Fruit fly (Drosophila melanogaster) whole organism, embryonic: Measurements from ENCODE around the gene CG17224.

ENCODE experiments used
- CG11560 ChIP-seq: fragments of 200-800 bp; sonication (Bioruptor generic); IDR thresholded peaks from 3 replicates; pipeline ENCODE4 v1.3.6; 2022; ENCODE audit warnings: missing biosample characterization, missing genetic modification characterization
- CG11696 ChIP-seq: fragments of 200-800 bp; sonication (Bioruptor generic); IDR thresholded peaks from 2 replicates; pipeline ENCODE4 v1.3.6; 2022; ENCODE audit warnings: missing biosample characterization, missing genetic modification characterization
- CG12236 ChIP-seq: fragments of 200-800 bp; sonication (Bioruptor generic); optimal IDR thresholded peaks from 2 replicates; lab custom pipeline; 2016; ENCODE audit warnings: missing biosample characterization, missing genetic modification characterization
- CG1233 ChIP-seq: fragments of 200-800 bp; sonication (Bioruptor generic); optimal IDR thresholded peaks from 4 replicates; lab custom pipeline; 2018; ENCODE audit warnings: missing biosample characterization, mild to moderate bottlenecking, missing genetic modification characterization
- CG14441 ChIP-seq: fragments of 200-800 bp; sonication (Bioruptor generic); IDR thresholded peaks from 2 replicates; pipeline ENCODE4 v1.3.6; 2022; ENCODE audit warnings: missing biosample characterization, missing genetic modification characterization
- CG16813 ChIP-seq: fragments of 200-800 bp; sonication (Bioruptor generic); IDR thresholded peaks from 3 replicates; pipeline ENCODE4 v1.3.6; 2022; ENCODE audit warnings: missing biosample characterization, missing genetic modification characterization; ENCODE audit not compliant: partially characterized antibody
- CG18011 ChIP-seq: fragments of 200-800 bp; sonication (Bioruptor generic); optimal IDR thresholded peaks from 2 replicates; lab custom pipeline; 2017; ENCODE audit warnings: missing biosample characterization, missing genetic modification characterization, mild to moderate bottlenecking, moderate library complexity, missing genotype
- CG34224 ChIP-seq: fragments of 200-800 bp; sonication (Bioruptor generic); IDR thresholded peaks from 3 replicates; pipeline ENCODE4 v1.3.6; 2022; ENCODE audit warnings: missing biosample characterization, missing genetic modification characterization; ENCODE audit not compliant: partially characterized antibody
- CG3847 ChIP-seq: fragments of 200-800 bp; sonication (Bioruptor generic); IDR thresholded peaks from 2 replicates; pipeline ENCODE4 v1.3.6; 2022; ENCODE audit warnings: missing biosample characterization, missing genetic modification characterization
- CG4328 ChIP-seq: fragments of 200-800 bp; sonication (Bioruptor generic); optimal IDR thresholded peaks from 3 replicates; lab custom pipeline; 2017; ENCODE audit warnings: missing biosample characterization, missing genetic modification reagents, missing genetic modification characterization
- CG4404 ChIP-seq: fragments of 200-800 bp; sonication (Bioruptor generic); IDR thresholded peaks from 2 replicates; pipeline ENCODE4 v1.3.6; 2022; ENCODE audit warnings: missing biosample characterization, missing genetic modification characterization
- CG5953 ChIP-seq: fragments of 200-800 bp; sonication (Bioruptor generic); IDR thresholded peaks from 2 replicates; pipeline ENCODE4 v1.3.6; 2022; ENCODE audit warnings: missing biosample characterization, missing genetic modification characterization
- CG6813 ChIP-seq: fragments of 200-800 bp; sonication (Bioruptor generic); optimal IDR thresholded peaks from 2 replicates; lab custom pipeline; 2017; ENCODE audit warnings: missing biosample characterization, missing genetic modification characterization, mild to moderate bottlenecking, moderate library complexity, missing genetic modification reagents
- CG8924 ChIP-seq: fragments of 200-800 bp; optimal IDR thresholded peaks from 3 replicates; lab custom pipeline; 2019; ENCODE audit warnings: missing biosample characterization, mild to moderate bottlenecking, missing genetic modification characterization, moderate library complexity
- CG9817 ChIP-seq: fragments of 200-800 bp; sonication (Bioruptor generic); optimal IDR thresholded peaks from 2 replicates; lab custom pipeline; 2018; ENCODE audit warnings: missing biosample characterization, mild to moderate bottlenecking, missing genetic modification characterization, moderate library complexity
- D19A ChIP-seq: fragments of 200-800 bp; optimal IDR thresholded peaks from 3 replicates; lab custom pipeline; 2019; ENCODE audit warnings: missing biosample characterization, mild to moderate bottlenecking, missing genetic modification characterization, moderate library complexity
- D19B ChIP-seq: fragments of 200-800 bp; sonication (Bioruptor generic); optimal IDR thresholded peaks from 2 replicates; lab custom pipeline; 2017; ENCODE audit warnings: missing biosample characterization, mild to moderate bottlenecking, missing genetic modification characterization
- Dbx ChIP-seq: fragments of 200-800 bp; sonication (Bioruptor generic); IDR thresholded peaks from 3 replicates; pipeline ENCODE4 v1.3.6; 2022; ENCODE audit warnings: missing biosample characterization, missing genetic modification characterization
- ERR ChIP-seq: fragments of 200-800 bp; sonication (Bioruptor generic); optimal IDR thresholded peaks from 2 replicates; lab custom pipeline; 2016; ENCODE audit warnings: missing biosample characterization, missing genetic modification characterization
- Fer2 ChIP-seq: fragments of 200-800 bp; sonication (Bioruptor generic); optimal IDR thresholded peaks from 2 replicates; lab custom pipeline; 2018; ENCODE audit warnings: missing biosample characterization, mild to moderate bottlenecking, missing genetic modification characterization, moderate library complexity
- GATAe ChIP-seq: fragments of 200-800 bp; sonication (Bioruptor generic); conservative IDR thresholded peaks from 2 replicates; pipeline ENCODE4 v1.3.6; 2022; ENCODE audit warnings: missing biosample characterization, missing genetic modification characterization
- HLHmδ ChIP-seq: fragments of 200-800 bp; sonication (Bioruptor generic); optimal IDR thresholded peaks from 2 replicates; lab custom pipeline; 2018; ENCODE audit warnings: missing biosample characterization, mild to moderate bottlenecking, missing genetic modification characterization, moderate library complexity
- Hey ChIP-seq: fragments of 200-800 bp; sonication (Bioruptor generic); optimal IDR thresholded peaks from 3 replicates; lab custom pipeline; 2018; ENCODE audit warnings: missing biosample characterization, mild to moderate bottlenecking, missing genetic modification characterization
- Hr3 ChIP-seq: fragments of 200-800 bp; sonication (Bioruptor generic); optimal IDR thresholded peaks from 3 replicates; lab custom pipeline; 2016; ENCODE audit warnings: missing biosample characterization, missing genetic modification characterization
- Lhr ChIP-seq: fragments of 200-800 bp; sonication (Bioruptor generic); optimal IDR thresholded peaks from 3 replicates; lab custom pipeline; 2017; ENCODE audit warnings: mild to moderate bottlenecking, missing biosample characterization, missing genetic modification reagents, missing genetic modification characterization
- Lpt ChIP-seq: fragments of >200 bp; optimal IDR thresholded peaks from 2 replicates; lab custom pipeline; 2018; ENCODE audit warnings: missing biosample characterization, missing genetic modification characterization
- MTF-1 ChIP-seq: fragments of 200-800 bp; sonication (Bioruptor generic); optimal IDR thresholded peaks from 2 replicates; lab custom pipeline; 2018; ENCODE audit warnings: missing biosample characterization, mild to moderate bottlenecking, missing genetic modification characterization, borderline replicate concordance
- Mad ChIP-seq: fragments of 200-800 bp; sonication (Bioruptor generic); optimal IDR thresholded peaks from 2 replicates; lab custom pipeline; 2016; ENCODE audit warnings: missing biosample characterization, missing genetic modification characterization
- Myb ChIP-seq: fragments of 200-800 bp; sonication (Bioruptor generic); optimal IDR thresholded peaks from 2 replicates; lab custom pipeline; 2016; ENCODE audit warnings: missing biosample characterization, missing genetic modification characterization
- Oli ChIP-seq: fragments of 200-800 bp; sonication (Bioruptor generic); optimal IDR thresholded peaks from 2 replicates; lab custom pipeline; 2018; ENCODE audit warnings: missing biosample characterization, mild to moderate bottlenecking, missing genetic modification characterization, moderate library complexity
- Pdp1 ChIP-seq, 2 experiments: fragments of 200-800 bp; sonication (Bioruptor generic); optimal IDR thresholded peaks; 3 replicates each; lab custom pipeline; 2016; ENCODE audit warnings: missing biosample characterization in 2 of 2, missing genetic modification characterization in 2 of 2, mild to moderate bottlenecking in 1 of 2, moderate library complexity in 1 of 2
- Sry-δ ChIP-seq: fragments of 200-800 bp; sonication (Bioruptor generic); optimal IDR thresholded peaks from 2 replicates; lab custom pipeline; 2016; ENCODE audit warnings: missing biosample characterization, missing genetic modification characterization
- ap ChIP-seq: fragments of 200-800 bp; sonication (Bioruptor generic); IDR thresholded peaks from 2 replicates; pipeline ENCODE4 v1.3.6; 2022; ENCODE audit warnings: missing biosample characterization, missing genetic modification characterization
- bowl ChIP-seq: fragments of 200-800 bp; sonication (Bioruptor generic); IDR thresholded peaks from 2 replicates; pipeline ENCODE4 v1.3.6; 2022; ENCODE audit warnings: missing biosample characterization, missing genetic modification characterization
- ci ChIP-seq: fragments of 200-800 bp; sonication (Bioruptor generic); IDR thresholded peaks from 3 replicates; pipeline ENCODE4 v1.3.6; 2022; ENCODE audit warnings: missing biosample characterization, missing genetic modification characterization
- dysf ChIP-seq: fragments of 200-800 bp; sonication (Bioruptor generic); IDR thresholded peaks from 3 replicates; pipeline ENCODE4 v1.3.6; 2022; ENCODE audit warnings: missing biosample characterization, missing genetic modification characterization
- ems ChIP-seq: fragments of 200-800 bp; sonication (Bioruptor generic); optimal IDR thresholded peaks from 3 replicates; lab custom pipeline; 2016; ENCODE audit warnings: missing biosample characterization, missing genetic modification characterization
- eve ChIP-seq, 2 experiments: fragments of >200 bp; optimal IDR thresholded peaks; 2 replicates each; lab custom pipeline; 2017; ENCODE audit warnings: missing biosample characterization in 2 of 2, missing genetic modification characterization in 2 of 2
- ewg ChIP-seq: fragments of 200-800 bp; sonication (Bioruptor generic); optimal IDR thresholded peaks from 3 replicates; lab custom pipeline; 2017; ENCODE audit warnings: mild to moderate bottlenecking, missing biosample characterization, missing genetic modification reagents, missing genetic modification characterization
- hth ChIP-seq: fragments of >200 bp; optimal IDR thresholded peaks from 2 replicates; lab custom pipeline; 2017; ENCODE audit warnings: inconsistent platforms
- nau ChIP-seq: fragments of 200-800 bp; sonication (Bioruptor generic); optimal IDR thresholded peaks from 3 replicates; lab custom pipeline; 2017; ENCODE audit warnings: missing biosample characterization, mild to moderate bottlenecking, missing genetic modification characterization, missing genetic modification reagents
- nerfin-2 ChIP-seq: fragments of 200-800 bp; sonication (Bioruptor generic); IDR thresholded peaks from 2 replicates; pipeline ENCODE4 v1.3.6; 2022; ENCODE audit warnings: missing biosample characterization, missing genetic modification characterization; ENCODE audit not compliant: partially characterized antibody
- pho ChIP-seq: fragments of 200-800 bp; sonication (Bioruptor generic); optimal IDR thresholded peaks from 2 replicates; lab custom pipeline; 2016; ENCODE audit warnings: missing biosample characterization, missing genetic modification characterization
- pros ChIP-seq: fragments of 200-800 bp; sonication (Bioruptor generic); optimal IDR thresholded peaks from 3 replicates; lab custom pipeline; 2019; ENCODE audit warnings: missing biosample characterization, mild to moderate bottlenecking, missing genetic modification characterization, moderate library complexity
- psq ChIP-seq: fragments of 200-800 bp; sonication (Bioruptor generic); optimal IDR thresholded peaks from 2 replicates; lab custom pipeline; 2017; ENCODE audit warnings: missing biosample characterization, missing genetic modification characterization
- sens-2 ChIP-seq: fragments of 200-800 bp; sonication (Bioruptor generic); IDR thresholded peaks from 2 replicates; pipeline ENCODE4 v1.3.6; 2022; ENCODE audit warnings: missing biosample characterization, missing genetic modification characterization
- shn ChIP-seq: fragments of 200-800 bp; sonication (Bioruptor generic); optimal IDR thresholded peaks from 3 replicates; lab custom pipeline; 2016; ENCODE audit warnings: missing biosample characterization, missing genetic modification characterization
- sob ChIP-seq: fragments of 200-800 bp; sonication (Bioruptor generic); IDR thresholded peaks from 2 replicates; pipeline ENCODE4 v1.3.6; 2022; ENCODE audit warnings: missing biosample characterization, missing genetic modification characterization
- sug ChIP-seq: fragments of 200-800 bp; optimal IDR thresholded peaks from 2 replicates; lab custom pipeline; 2019; ENCODE audit warnings: missing biosample characterization, mild to moderate bottlenecking, missing genetic modification characterization, moderate library complexity
- wor ChIP-seq: fragments of 200-800 bp; sonication (Bioruptor generic); IDR thresholded peaks from 2 replicates; pipeline ENCODE4 v1.3.6; 2022; ENCODE audit warnings: missing biosample characterization, missing genetic modification characterization
- z ChIP-seq: fragments of 200-800 bp; sonication (Bioruptor generic); IDR thresholded peaks from 3 replicates; pipeline ENCODE4 v1.3.6; 2022; ENCODE audit warnings: missing biosample characterization, missing genetic modification characterization

The CG17224 gene

DNA sequence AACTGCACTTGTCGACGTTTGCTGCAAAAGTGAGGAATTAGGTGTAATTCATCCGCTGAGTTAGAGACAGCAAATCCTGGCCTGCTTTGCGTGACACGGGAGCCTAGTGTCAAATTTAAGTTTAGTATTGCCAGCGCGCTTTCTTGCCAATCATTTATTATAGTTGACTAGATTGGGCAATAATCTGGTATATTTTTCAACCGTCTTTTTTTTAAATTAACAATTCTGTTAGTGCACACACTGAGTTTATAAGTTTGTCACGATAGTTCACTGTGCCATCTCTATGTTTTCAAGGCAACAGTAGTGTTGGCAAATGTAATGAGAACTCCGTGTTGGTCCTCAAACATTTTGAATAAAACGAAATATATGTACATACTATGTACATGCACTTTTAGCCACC, 41.3 kb downstream of the CG17224 start, which contains the start of the genes CG9641 and CG3165 (continued):
- peak; percentile 79 for TF ChIP-seq sob (GFP tag; lab: Robert Waterston, UW)
- peak; percentile 85 for TF ChIP-seq ERR
- peak; percentile 75 for TF ChIP-seq CG14441
- TF ChIP-seq pho (GFP tag; lab: Kevin White, UChicago) = peak; percentile 83
- no peak for TF ChIP-seq Lhr (GFP tag; lab: Kevin White, UChicago)
- TF ChIP-seq CG34224 = peak; percentile 98
- peak; percentile 74 for TF ChIP-seq CG12236 (GFP tag; lab: Kevin White, UChicago)
- TF ChIP-seq Lpt (GFP tag; lab: Kevin White, UChicago) = no peak
- peak; percentile 84 for TF ChIP-seq dysf (GFP tag; lab: Robert Waterston, UW)
- peak; percentile 57; the same call in 1 of the 2 replicates for TF ChIP-seq wor (GFP tag; lab: Robert Waterston, UW)
- peak; percentile 88 for TF ChIP-seq Mad
- peak; percentile 48 for TF ChIP-seq CG18011
- TF ChIP-seq shn = peak; percentile 86
- TF ChIP-seq D19A (tag; lab: Kevin White, UChicago) = no peak
- peak; percentile 88 to 90 for TF ChIP-seq Pdp1 (GFP tag; optimal IDR thresholded peaks at IDR 0.05; lab: Kevin White, UChicago)
- no peak for TF ChIP-seq pros (GFP tag; lab: Kevin White, UChicago)
- 0 out of 2 replicates have a peak, but pooled peaks have one; percentile 37 for TF ChIP-seq sens-2 (GFP tag; lab: Robert Waterston, UW)
- TF ChIP-seq CG4404 (GFP tag; lab: Robert Waterston, UW) = peak; percentile 89
- TF ChIP-seq D19B (GFP tag; lab: Kevin White, UChicago) = no peak
- peak; percentile 70 for TF ChIP-seq Fer2 (tag; lab: Kevin White, UChicago)
- peak; percentile 51 for TF ChIP-seq MTF-1 (GFP tag; lab: Kevin White, UChicago)
- peak; percentile 88 for TF ChIP-seq CG3847 (GFP tag; lab: Robert Waterston, UW)
- no peak for TF ChIP-seq nau (GFP tag; lab: Kevin White, UChicago)
- TF ChIP-seq CG11696 (GFP tag; lab: Robert Waterston, UW) = no peak
- peak; percentile 90 for TF ChIP-seq ems (GFP tag; lab: Kevin White, UChicago)
- peak; percentile 56 for TF ChIP-seq CG5953 (GFP tag; lab: Robert Waterston, UW)
- peak; percentile 91 for TF ChIP-seq sug (tag; lab: Kevin White, UChicago)
- no peak for TF ChIP-seq HLHmδ (GFP tag; lab: Kevin White, UChicago)
- TF ChIP-seq CG11560 = peak; percentile 72; the same call in 2 of the 3 replicates
- TF ChIP-seq hth (lab: Kevin White, UChicago) = no peak
- TF ChIP-seq ewg = peak; percentile 61
- TF ChIP-seq CG4328 (GFP tag; lab: Kevin White, UChicago) = peak; percentile 60
- TF ChIP-seq eve (GFP tag; optimal IDR thresholded peaks at IDR 0.05; lab: Kevin White, UChicago) = no peak
- TF ChIP-seq ap (GFP tag; lab: Robert Waterston, UW) = peak; percentile 45; the same call in 1 of the 2 replicates
- peak; percentile 88 for TF ChIP-seq nerfin-2 (GFP tag; lab: Robert Waterston, UW)
- TF ChIP-seq Sry-δ = peak; percentile 98
- TF ChIP-seq CG1233 (GFP tag; lab: Kevin White, UChicago) = peak; percentile 65
- TF ChIP-seq GATAe (GFP tag; lab: Robert Waterston, UW) = no peak; the same call in 1 of the 2 replicates
- peak; percentile 80 for TF ChIP-seq ci (GFP tag; lab: Robert Waterston, UW)
- peak; percentile 82 for TF ChIP-seq Hr3 (GFP tag; lab: Kevin White, UChicago)
- no peak for TF ChIP-seq z (GFP tag; lab: Robert Waterston, UW)
- TF ChIP-seq CG16813 (GFP tag; lab: Robert Waterston, UW) = peak; percentile 97
- TF ChIP-seq CG9817 (tag; lab: Kevin White, UChicago) = peak; percentile 83
- TF ChIP-seq Dbx (GFP tag; lab: Robert Waterston, UW) = peak; percentile 86
- TF ChIP-seq Oli (tag; lab: Kevin White, UChicago) = peak; percentile 75
- TF ChIP-seq Hey (tag; lab: Kevin White, UChicago) = no peak
- TF ChIP-seq CG8924 (tag; lab: Kevin White, UChicago) = peak; percentile 82
- peak; percentile 92 for TF ChIP-seq Myb (GFP tag; lab: Kevin White, UChicago)
- peak; percentile 40 for TF ChIP-seq psq (GFP tag; lab: Kevin White, UChicago)
- no peak for TF ChIP-seq CG6813 (GFP tag; lab: Kevin White, UChicago)
- TF ChIP-seq bowl = no peak
